Worm (Caenorhabditis elegans): ENCODE measurements around the gene T15B12.1.

Gene T15B12.1

ce11 chrIII:5346017-5346416, 58.0 kb downstream of the T15B12.1 start, which contains the start of gene glrx-21:
glrx-21 (minus strand) TSS chrIII:5346117.
- TF ChIP-seq tab-1 (GFP tag; IDR thresholded peaks at IDR 0.05) (no peak), ztf-29 (GFP tag; IDR thresholded peaks at IDR 0.05) (no peak), med-1 (GFP tag; optimal IDR thresholded peaks at IDR 0.05; ENCODE audit: insufficient read depth) (no peak), flt-1 (GFP tag; IDR thresholded peaks at IDR 0.05) (no peak), ref-1 (GFP tag; conservative IDR thresholded peaks at IDR 0.05) (no peak), klf-2 (GFP tag; conservative IDR thresholded peaks at IDR 0.05) (no peak), ztf-23 (GFP tag; IDR thresholded peaks at IDR 0.05) (no peak)

All from whole organism, midembryonic.